Worm (Caenorhabditis elegans) whole organism, midembryonic: ENCODE results near the gene C40A11.2.
"Not testable (repeated sequence)": the region's sequence is repeated elsewhere in the genome, so short reads cannot be mapped to it uniquely, and the experiment has no call there.

Experiments
- T22C8.4 ChIP-seq: fragments of 200-800 bp; sonication (Bioruptor generic); IDR thresholded peaks from 2 replicates; pipeline ENCODE4 v1.3.6; 2022; ENCODE audit warnings: missing genetic modification characterization, missing compliant biosample characterization
- cog-1 ChIP-seq: sonication (generic microtip); optimal IDR thresholded peaks from 2 replicates; lab custom pipeline; 2016; ENCODE audit warnings: missing genetic modification characterization, missing compliant biosample characterization
- flt-1 ChIP-seq: fragments of 200-800 bp; sonication (Bioruptor generic); IDR thresholded peaks from 2 replicates; pipeline ENCODE4 v1.3.6; 2022; ENCODE audit warnings: missing genetic modification characterization, missing compliant biosample characterization
- klf-2 ChIP-seq: fragments of 200-800 bp; sonication (Bioruptor generic); conservative IDR thresholded peaks from 2 replicates; pipeline ENCODE4 v1.3.6; 2022; ENCODE audit warnings: missing genetic modification reagents, missing genetic modification characterization, missing compliant biosample characterization
- med-1 ChIP-seq: sonication (generic microtip); optimal IDR thresholded peaks from 2 replicates; lab custom pipeline; 2017; ENCODE audit warnings: missing genetic modification characterization, mild to moderate bottlenecking, missing compliant biosample characterization, antibody characterized with exemption, missing genetic modification reagents; ENCODE audit not compliant: insufficient read depth
- ref-1 ChIP-seq: fragments of 200-800 bp; sonication (Bioruptor generic); conservative IDR thresholded peaks from 2 replicates; pipeline ENCODE4 v1.3.6; 2022; ENCODE audit warnings: missing genetic modification reagents, missing genetic modification characterization, missing compliant biosample characterization
- tab-1 ChIP-seq: fragments of 200-800 bp; sonication (Bioruptor generic); IDR thresholded peaks from 2 replicates; pipeline ENCODE4 v1.3.6; 2022; ENCODE audit warnings: missing genetic modification characterization, missing compliant biosample characterization
- ztf-23 ChIP-seq: fragments of 200-800 bp; sonication (Bioruptor generic); IDR thresholded peaks from 2 replicates; pipeline ENCODE4 v1.3.6; 2022; ENCODE audit warnings: missing genetic modification reagents, missing genetic modification characterization, missing compliant biosample characterization
- ztf-29 ChIP-seq: fragments of 200-800 bp; sonication (Bioruptor generic); IDR thresholded peaks from 2 replicates; pipeline ENCODE4 v1.3.6; 2022; ENCODE audit warnings: missing genetic modification reagents, missing genetic modification characterization, missing compliant biosample characterization

Gene C40A11.2

ce11 chrII:2135604-2136003, 11.1 kb upstream of the C40A11.2 start, which contains the start of gene hpo-7:
TSS of gene hpo-7 (minus strand) at chrII:2135704.
- no peak for TF ChIP-seq med-1 (GFP tag; lab: Kevin White, UChicago)
- no peak for TF ChIP-seq ref-1 (GFP tag; lab: Robert Waterston, UW)
- no peak for TF ChIP-seq klf-2 (GFP tag; lab: Robert Waterston, UW)
- no peak for TF ChIP-seq T22C8.4
- TF ChIP-seq ztf-29 = no peak
- TF ChIP-seq flt-1 (GFP tag; lab: Robert Waterston, UW) = no peak
- TF ChIP-seq cog-1 (tag; lab: Kevin White, UChicago) = no peak
- no peak for TF ChIP-seq ztf-23

- TF ChIP-seq med-1 (GFP tag; lab: Kevin White, UChicago) (no peak), ref-1 (GFP tag; lab: Robert Waterston, UW) (no peak), ztf-23 (no peak), tab-1 (GFP tag; lab: Robert Waterston, UW) (no peak), T22C8.4 (peak; percentile 32; the same call in 1 of the 2 replicates), ztf-29 (no peak), cog-1 (tag; lab: Kevin White, UChicago) (no peak)
Observed at ce11 chrII:2137235-2137634, 9.5 kb upstream of the C40A11.2 start, which contains the start of gene C40A11.4. TSS of gene C40A11.4 (plus strand) at chrII:2137422.

- no peak for TF ChIP-seq flt-1 (GFP tag; lab: Robert Waterston, UW)
- TF ChIP-seq T22C8.4 = no peak
- TF ChIP-seq ref-1 (GFP tag; lab: Robert Waterston, UW) = no peak
- TF ChIP-seq tab-1 (GFP tag; lab: Robert Waterston, UW) = no peak
- TF ChIP-seq ztf-23 = no peak
- TF ChIP-seq cog-1 (tag; lab: Kevin White, UChicago) = no peak
- no peak for TF ChIP-seq klf-2 (GFP tag; lab: Robert Waterston, UW)
- TF ChIP-seq med-1 (GFP tag; lab: Kevin White, UChicago) = no peak
- TF ChIP-seq ztf-29 = no peak
Observed at ce11 chrII:2138901-2139300, 7.8 kb upstream of the C40A11.2 start.

- TF ChIP-seq klf-2 (GFP tag; lab: Robert Waterston, UW) (no peak), tab-1 (GFP tag; lab: Robert Waterston, UW) (no peak), ztf-29 (no peak), ref-1 (GFP tag; lab: Robert Waterston, UW) (no peak), cog-1 (tag; lab: Kevin White, UChicago) (no peak), med-1 (GFP tag; lab: Kevin White, UChicago) (no peak), ztf-23 (no peak), T22C8.4 (no peak), flt-1 (GFP tag; lab: Robert Waterston, UW) (no peak)
Observed at ce11 chrII:2140817-2141216, 5.9 kb upstream of the C40A11.2 start, which contains the start of gene C40A11.3. TSS of gene C40A11.3 (plus strand) at chrII:2141117.

ce11 chrII:2145566-2145965, 1.2 kb upstream of the C40A11.2 start, which contains the start of gene C40A11.6:
TSS of gene C40A11.6 (minus strand) at chrII:2145666.
- TF ChIP-seq tab-1 (GFP tag; lab: Robert Waterston, UW) (no peak), med-1 (GFP tag; lab: Kevin White, UChicago) (no peak), ztf-23 (no peak), ref-1 (GFP tag; lab: Robert Waterston, UW) (no peak), klf-2 (GFP tag; lab: Robert Waterston, UW) (no peak), cog-1 (tag; lab: Kevin White, UChicago) (no peak), flt-1 (GFP tag; lab: Robert Waterston, UW) (no peak), T22C8.4 (no peak), ztf-29 (no peak)

- TF ChIP-seq cog-1 (tag; lab: Kevin White, UChicago) = no peak
- no peak for TF ChIP-seq med-1 (GFP tag; lab: Kevin White, UChicago)
- no peak for TF ChIP-seq flt-1 (GFP tag; lab: Robert Waterston, UW)
- no peak for TF ChIP-seq tab-1 (GFP tag; lab: Robert Waterston, UW)
- TF ChIP-seq ztf-23 = no peak
- TF ChIP-seq klf-2 (GFP tag; lab: Robert Waterston, UW) = no peak
- TF ChIP-seq ref-1 (GFP tag; lab: Robert Waterston, UW) = no peak
- no peak for TF ChIP-seq ztf-29
- no peak for TF ChIP-seq T22C8.4
Observed at ce11 chrII:2150485-2150985, 3.8 kb downstream of the C40A11.2 start, which contains the start of the genes C40A11.7 and C40A11.8. TSS of gene C40A11.7 (minus strand) at chrII:2150585. TSS of gene C40A11.8 (minus strand) at chrII:2150935.

- no peak for TF ChIP-seq tab-1 (GFP tag; lab: Robert Waterston, UW)
- no peak for TF ChIP-seq flt-1 (GFP tag; lab: Robert Waterston, UW)
- TF ChIP-seq ztf-29 = no peak
Observed at ce11 chrII:2152455-2152854, 5.7 kb downstream of the C40A11.2 start.

- TF ChIP-seq flt-1 (GFP tag; lab: Robert Waterston, UW); klf-2 (GFP tag; lab: Robert Waterston, UW); T22C8.4: not testable (repeated sequence)
Observed at ce11 chrII:2153708-2154107, 7.0 kb downstream of the C40A11.2 start, which contains the start of gene math-18. TSS of gene math-18 (plus strand) at chrII:2154008.

- TF ChIP-seq ztf-29; cog-1 (tag; lab: Kevin White, UChicago); T22C8.4: not testable (repeated sequence)
Observed at ce11 chrII:2163370-2163882, 16.7 kb downstream of the C40A11.2 start, which contains the start of gene C33C12.11. TSS of gene C33C12.11 (minus strand) at chrII:2163832.

ce11 chrII:2166376-2166775, 19.6 kb downstream of the C40A11.2 start, which contains the start of gene C33C12.4:
TSS of gene C33C12.4 (minus strand) at chrII:2166476.
- TF ChIP-seq tab-1 (GFP tag; lab: Robert Waterston, UW) (no peak), cog-1 (tag; lab: Kevin White, UChicago) (no peak), ztf-29 (no peak), med-1 (GFP tag; lab: Kevin White, UChicago) (no peak), T22C8.4 (no peak), ztf-23 (no peak), flt-1 (GFP tag; lab: Robert Waterston, UW) (no peak), ref-1 (GFP tag; lab: Robert Waterston, UW) (no peak), klf-2 (GFP tag; lab: Robert Waterston, UW) (no peak)
